Worm (Caenorhabditis elegans) whole organism, L3 larva: ENCODE data around the gene F01E11.18.
A peak's percentile ranks its signal among the peaks of the same experiment; 100 is the strongest.

Experiments used
- R02D3.7 ChIP-seq: fragments of 150-350 bp; optimal IDR thresholded peaks from 2 replicates; lab custom pipeline; 2014; ENCODE audit warnings: missing biosample characterization, missing genetic modification characterization
- ZK546.5 ChIP-seq: sonication (generic microtip); optimal IDR thresholded peaks from 2 replicates; lab custom pipeline; 2017; ENCODE audit warnings: missing biosample characterization, missing genetic modification characterization
- aly-2 ChIP-seq: fragments of 150-350 bp; optimal IDR thresholded peaks from 2 replicates; lab custom pipeline; 2014; ENCODE audit warnings: missing biosample characterization, missing genetic modification characterization
- ama-1 ChIP-seq: fragments of 150-350 bp; optimal IDR thresholded peaks from 2 replicates; lab custom pipeline; 2018
- ceh-16 ChIP-seq: sonication (generic microtip); optimal IDR thresholded peaks from 2 replicates; lab custom pipeline; 2017; ENCODE audit warnings: missing biosample characterization, missing genetic modification characterization
- ceh-28 ChIP-seq: fragments of 150-350 bp; optimal IDR thresholded peaks from 2 replicates; lab custom pipeline; 2014; ENCODE audit warnings: missing biosample characterization, missing genetic modification reagents, missing genetic modification characterization
- ceh-82 ChIP-seq: fragments of 150-350 bp; optimal IDR thresholded peaks from 2 replicates; lab custom pipeline; 2014; ENCODE audit warnings: missing biosample characterization, missing genetic modification characterization
- egl-27 ChIP-seq: sonication (generic microtip); optimal IDR thresholded peaks from 4 replicates; lab custom pipeline; 2017; ENCODE audit warnings: missing biosample characterization, missing genetic modification reagents, missing genetic modification characterization
- egl-5 ChIP-seq: fragments of 150-350 bp; optimal IDR thresholded peaks from 2 replicates; lab custom pipeline; 2017; ENCODE audit warnings: missing biosample characterization, missing genetic modification reagents, missing genetic modification characterization, inconsistent platforms
- elt-1 ChIP-seq: fragments of 150-350 bp; optimal IDR thresholded peaks from 2 replicates; lab custom pipeline; 2014; ENCODE audit warnings: missing biosample characterization, missing genetic modification characterization
- elt-2 ChIP-seq: sonication (generic microtip); optimal IDR thresholded peaks from 2 replicates; lab custom pipeline; 2016; ENCODE audit warnings: missing genetic modification reagents, mild to moderate bottlenecking, missing genetic modification characterization, missing compliant biosample characterization
- elt-3 ChIP-seq, 3 experiments: fragments of 150-350 bp in 1 of 3; sonication (generic microtip) in 2 of 3; optimal IDR thresholded peaks; 2 replicates in 2 of 3; 4 replicates in 1 of 3; lab custom pipeline; 2014 to 2017; ENCODE audit warnings: missing biosample characterization in 3 of 3, missing genetic modification characterization in 3 of 3
- fkh-10 ChIP-seq: sonication (generic microtip); optimal IDR thresholded peaks from 2 replicates; lab custom pipeline; 2017; ENCODE audit warnings: missing biosample characterization, missing genetic modification reagents, missing genetic modification characterization
- fkh-2 ChIP-seq: fragments of 150-350 bp; optimal IDR thresholded peaks from 2 replicates; lab custom pipeline; 2014; ENCODE audit warnings: missing biosample characterization, missing genetic modification reagents, missing genetic modification characterization
- fos-1 ChIP-seq: fragments of 150-350 bp; optimal IDR thresholded peaks from 2 replicates; lab custom pipeline; 2014; ENCODE audit warnings: missing biosample characterization, missing genetic modification characterization
- jun-1 ChIP-seq: fragments of 150-350 bp; optimal IDR thresholded peaks from 2 replicates; lab custom pipeline; 2014; ENCODE audit warnings: missing biosample characterization, missing genetic modification reagents, missing genetic modification characterization
- lin-15B ChIP-seq: fragments of 150-350 bp; optimal IDR thresholded peaks from 2 replicates; lab custom pipeline; 2014; ENCODE audit warnings: missing biosample characterization, missing genetic modification characterization
- lin-39 ChIP-seq: fragments of 150-350 bp; optimal IDR thresholded peaks from 2 replicates; lab custom pipeline; 2018; ENCODE audit warnings: missing biosample characterization, missing genetic modification reagents, missing genetic modification characterization
- lsy-12 ChIP-seq: sonication (generic microtip); optimal IDR thresholded peaks from 2 replicates; lab custom pipeline; 2016; ENCODE audit warnings: mild to moderate bottlenecking, missing genetic modification characterization, missing compliant biosample characterization
- mdl-1 ChIP-seq: fragments of 150-350 bp; optimal IDR thresholded peaks from 2 replicates; lab custom pipeline; 2014; ENCODE audit warnings: missing biosample characterization, missing genetic modification characterization
- mml-1 ChIP-seq: fragments of 150-350 bp; sonication (generic microtip); optimal IDR thresholded peaks from 3 replicates; lab custom pipeline; 2014; ENCODE audit warnings: missing biosample characterization, missing genetic modification characterization
- nfya-1 ChIP-seq: sonication (generic microtip); optimal IDR thresholded peaks from 2 replicates; lab custom pipeline; 2017; ENCODE audit warnings: missing genetic modification characterization, mild to moderate bottlenecking, missing compliant biosample characterization, antibody characterized with exemption, moderate library complexity; ENCODE audit not compliant: insufficient read depth
- nhr-12 ChIP-seq: fragments of 150-350 bp; optimal IDR thresholded peaks from 2 replicates; lab custom pipeline; 2014; ENCODE audit warnings: missing biosample characterization, missing genetic modification characterization
- nhr-23 ChIP-seq: fragments of 150-350 bp; optimal IDR thresholded peaks from 2 replicates; lab custom pipeline; 2014; ENCODE audit warnings: missing biosample characterization, missing genetic modification reagents, missing genetic modification characterization
- nhr-237 ChIP-seq: fragments of 150-350 bp; optimal IDR thresholded peaks from 2 replicates; lab custom pipeline; 2014; ENCODE audit warnings: missing biosample characterization, missing genetic modification characterization
- nhr-28 ChIP-seq: fragments of 150-350 bp; optimal IDR thresholded peaks from 2 replicates; lab custom pipeline; 2014; ENCODE audit warnings: missing biosample characterization, missing genetic modification characterization
- nhr-43 ChIP-seq: sonication (generic microtip); optimal IDR thresholded peaks from 2 replicates; lab custom pipeline; 2016; ENCODE audit warnings: mild to moderate bottlenecking, missing genetic modification characterization, missing compliant biosample characterization; ENCODE audit not compliant: poor library complexity, severe bottlenecking
- nhr-67 ChIP-seq: fragments of 150-350 bp; optimal IDR thresholded peaks from 2 replicates; lab custom pipeline; 2014; ENCODE audit warnings: missing biosample characterization, missing genetic modification characterization
- nhr-76 ChIP-seq: fragments of 150-350 bp; sonication (generic microtip); optimal IDR thresholded peaks from 5 replicates; lab custom pipeline; 2014; ENCODE audit warnings: missing biosample characterization, missing genetic modification characterization
- pha-4 ChIP-seq: fragments of 150-350 bp; optimal IDR thresholded peaks from 2 replicates; lab custom pipeline; 2014; ENCODE audit warnings: missing biosample characterization, missing genetic modification reagents, missing genetic modification characterization
- pqm-1 ChIP-seq: fragments of 150-350 bp; optimal IDR thresholded peaks from 2 replicates; lab custom pipeline; 2017; ENCODE audit warnings: missing biosample characterization, missing genetic modification characterization, inconsistent platforms
- sea-2 ChIP-seq: fragments of 150-350 bp; sonication (generic microtip); optimal IDR thresholded peaks from 4 replicates; lab custom pipeline; 2014; ENCODE audit warnings: missing biosample characterization, missing genetic modification reagents, missing genetic modification characterization
- skn-1 ChIP-seq: fragments of 150-350 bp; optimal IDR thresholded peaks from 2 replicates; lab custom pipeline; 2014; ENCODE audit warnings: missing biosample characterization, missing genetic modification characterization
- snpc-4 ChIP-seq: fragments of 150-350 bp; optimal IDR thresholded peaks from 2 replicates; lab custom pipeline; 2014; ENCODE audit warnings: missing biosample characterization, missing genetic modification characterization
- unc-39 ChIP-seq: sonication (generic microtip); optimal IDR thresholded peaks from 4 replicates; lab custom pipeline; 2017; ENCODE audit warnings: missing biosample characterization, missing genetic modification characterization
- unc-62 ChIP-seq: fragments of 150-350 bp; sonication (generic microtip); optimal IDR thresholded peaks from 4 replicates; lab custom pipeline; 2014; ENCODE audit warnings: missing biosample characterization, missing genetic modification reagents, missing genetic modification characterization
- zag-1 ChIP-seq: fragments of 150-350 bp; optimal IDR thresholded peaks from 2 replicates; lab custom pipeline; 2014; ENCODE audit warnings: missing biosample characterization, missing genetic modification characterization
- ztf-11 ChIP-seq: fragments of 150-350 bp; optimal IDR thresholded peaks from 2 replicates; lab custom pipeline; 2014; ENCODE audit warnings: missing biosample characterization, missing genetic modification characterization

Gene F01E11.18

DNA sequence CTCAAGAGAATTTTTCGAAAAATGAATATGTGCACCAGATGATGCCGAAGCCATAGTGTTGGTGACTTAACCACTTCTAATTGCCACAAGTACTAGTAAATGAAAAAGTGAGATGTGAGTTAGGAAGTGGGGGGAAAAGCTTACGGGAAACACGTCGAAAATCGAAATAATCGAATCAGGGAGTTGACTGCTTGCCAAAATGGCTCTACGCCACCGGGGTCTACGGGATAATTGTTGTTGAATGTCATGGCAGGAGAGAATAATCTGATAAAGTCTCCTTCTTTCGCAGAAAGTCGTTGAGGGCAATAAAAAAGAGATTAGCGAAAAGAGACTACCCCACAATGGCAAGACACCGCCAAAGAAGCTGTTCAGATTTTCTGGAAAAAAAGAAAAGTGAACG, 25.6 kb upstream of the F01E11.18 start:
- TF ChIP-seq zag-1 (tag; lab: Kevin White, UChicago): no peak

DNA sequence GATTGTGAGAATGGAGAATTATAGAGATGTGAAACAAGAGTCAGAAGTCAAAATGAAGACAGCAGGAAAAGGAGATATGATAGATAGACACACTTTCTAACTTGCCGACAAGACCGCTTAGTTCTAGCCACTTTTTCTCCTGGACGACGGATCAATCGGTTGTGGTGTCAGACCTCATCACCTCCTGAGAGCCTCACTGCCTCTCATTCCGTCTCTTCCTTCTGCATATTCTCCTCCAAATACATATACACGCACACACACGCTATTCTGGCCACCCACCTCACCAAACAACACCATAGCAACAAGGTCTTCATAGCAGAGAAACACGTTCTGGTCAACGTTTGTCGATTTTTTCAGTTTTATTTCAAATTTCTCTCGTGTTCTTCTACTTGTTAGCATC, 22.4 kb upstream of the F01E11.18 start, which contains the start of gene F01E11.3:
TSS of gene F01E11.3 (plus strand) at position 301 of the 400 bp plus-strand sequence.
- TF ChIP-seq nhr-67 (tag; lab: Kevin White, UChicago): no peak
- TF ChIP-seq elt-1 (tag; lab: Kevin White, UChicago): no peak
- no peak for TF ChIP-seq ztf-11 (tag; lab: Kevin White, UChicago)
- TF ChIP-seq zag-1 (tag; lab: Kevin White, UChicago): no peak
- TF ChIP-seq ceh-16 (tag; lab: Kevin White, UChicago): no peak

DNA sequence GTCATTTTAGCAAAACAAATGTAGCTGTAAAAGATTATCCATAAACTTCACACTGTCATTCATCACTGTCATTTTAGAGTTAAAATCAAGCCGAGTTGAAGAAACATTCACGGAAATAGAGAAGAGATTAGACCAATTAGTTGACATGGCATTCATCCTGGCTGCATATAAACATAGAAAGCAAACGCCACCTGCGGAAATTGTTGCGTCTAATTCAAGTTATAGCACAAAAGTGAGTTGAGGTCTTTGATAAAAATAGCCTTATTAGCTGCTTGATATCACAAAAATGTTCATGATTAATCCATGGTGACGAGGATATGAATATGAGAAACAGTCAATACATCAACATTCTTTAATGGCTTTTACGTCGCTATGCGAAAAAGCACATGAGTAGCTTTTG, 20.9 kb upstream of the F01E11.18 start:
- TF ChIP-seq pha-4 (tag; lab: Kevin White, UChicago) (no peak), mdl-1 (no peak), elt-3 (tag; optimal IDR thresholded peaks at IDR 0.05; lab: Kevin White, UChicago) (no peak), lsy-12 (no peak), pqm-1 (tag; lab: Kevin White, UChicago) (no peak), sea-2 (no peak), nhr-43 (no peak), skn-1 (no peak), lin-39 (tag; lab: Kevin White, UChicago) (no peak), R02D3.7 (no peak), nfya-1 (no peak), unc-39 (no peak), elt-2 (tag; lab: Kevin White, UChicago) (no peak), fkh-10 (GFP tag; lab: Kevin White, UChicago) (no peak), ZK546.5 (tag; lab: Kevin White, UChicago) (no peak), ama-1 (lab: Kevin White, UChicago) (no peak), egl-5 (no peak)

DNA sequence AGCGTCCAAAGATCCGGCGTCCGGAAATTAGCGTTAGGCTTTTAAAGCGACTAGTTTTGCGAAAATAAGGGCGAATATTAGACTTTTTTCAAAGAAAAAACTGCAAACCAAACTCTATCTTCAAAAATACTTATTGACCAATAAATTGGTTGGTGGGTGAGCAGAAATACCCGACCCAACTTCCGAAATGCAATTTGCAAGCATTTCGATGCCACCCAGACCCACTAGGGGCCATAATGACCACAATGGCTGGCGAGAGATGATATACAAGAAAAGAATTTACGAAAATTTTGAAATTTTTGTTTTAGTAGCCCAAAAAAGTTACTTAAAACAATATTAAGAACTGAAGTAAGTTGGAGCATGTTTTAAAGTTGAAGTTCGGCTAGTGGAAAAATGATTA, 19.3 kb upstream of the F01E11.18 start:
- TF ChIP-seq pqm-1 (tag; lab: Kevin White, UChicago) (no peak), nhr-12 (tag; lab: Kevin White, UChicago) (no peak), ceh-28 (tag; lab: Kevin White, UChicago) (no peak), unc-62 (no peak), nhr-76 (no peak), ama-1 (lab: Kevin White, UChicago) (no peak), nhr-23 (no peak), aly-2 (no peak), skn-1 (no peak), elt-1 (tag; lab: Kevin White, UChicago) (no peak), ceh-82 (tag; lab: Kevin White, UChicago) (no peak), elt-2 (tag; lab: Kevin White, UChicago) (no peak)

DNA sequence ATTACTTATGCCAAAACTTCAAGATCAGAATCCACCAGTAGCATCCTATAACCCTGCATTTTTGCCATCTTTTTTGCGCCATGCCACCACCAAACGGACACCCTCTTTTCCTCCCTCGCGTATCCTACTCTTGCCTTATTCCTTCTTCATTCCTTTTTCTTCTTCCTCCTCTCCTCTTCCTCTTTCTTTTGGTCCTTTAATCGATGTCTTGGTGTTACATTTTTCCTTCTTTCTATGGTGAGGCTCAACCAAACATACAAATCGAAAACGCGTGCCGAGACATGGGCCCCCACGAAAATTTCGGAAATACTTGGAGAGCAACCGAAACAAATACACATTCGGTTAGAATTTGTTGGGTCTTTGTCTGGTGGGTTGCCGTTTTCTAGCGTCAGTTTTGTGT, 18.1 kb upstream of the F01E11.18 start:
- TF ChIP-seq nfya-1 (peak; percentile 39), zag-1 (tag; lab: Kevin White, UChicago) (no peak), nhr-23 (no peak), fkh-2 (tag; lab: Kevin White, UChicago) (no peak), jun-1 (tag; lab: Kevin White, UChicago) (no peak), nhr-28 (no peak), nhr-43 (no peak), lin-39 (tag; lab: Kevin White, UChicago) (peak; percentile 71)

DNA sequence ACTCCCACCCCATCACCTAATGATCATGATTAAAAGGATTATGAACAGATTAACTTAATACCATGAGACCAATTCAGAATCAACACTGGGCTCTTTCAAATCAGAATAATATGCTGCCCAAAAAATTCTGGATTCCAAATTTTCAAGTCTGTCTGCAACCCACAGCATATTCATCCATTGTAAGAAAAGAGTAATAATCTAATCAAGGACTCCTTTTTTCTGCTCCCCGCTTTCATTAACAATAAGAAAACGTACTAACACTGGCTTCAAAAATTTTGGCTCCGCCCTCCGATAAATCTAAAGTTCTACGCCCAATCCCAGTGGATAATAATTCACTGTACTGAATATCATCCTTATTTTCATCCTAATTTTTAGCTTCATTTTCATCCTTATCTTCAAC, 1.2 kb upstream of the F01E11.18 start:
- no peak for TF ChIP-seq elt-3 (tag; optimal IDR thresholded peaks at IDR 0.05; lab: Kevin White, UChicago)

DNA sequence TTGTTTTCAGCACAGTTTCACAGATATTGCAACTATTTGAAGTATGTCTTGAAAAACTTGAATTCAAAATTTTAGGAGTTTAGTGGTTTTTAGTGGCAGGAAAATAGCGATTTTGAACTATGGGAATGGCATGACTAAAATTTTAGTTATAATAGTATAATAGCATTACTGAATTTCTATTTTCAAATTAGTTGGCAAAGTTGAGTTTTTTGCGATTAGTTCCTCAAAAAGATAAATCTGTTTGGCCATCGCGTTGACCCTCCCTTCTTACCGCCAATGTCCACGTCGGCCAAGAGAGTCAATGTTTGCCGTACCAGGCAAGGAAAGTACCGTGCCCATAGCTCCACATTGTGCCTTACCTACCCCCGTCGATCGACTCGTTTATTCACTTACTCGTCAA, 2.0 kb downstream of the F01E11.18 start, which contains the start of gene ugt-57:
TSS of gene ugt-57 (plus strand) at position 301 of the 400 bp plus-strand sequence.
- TF ChIP-seq lin-15B (tag; lab: Kevin White, UChicago) (no peak), lsy-12 (no peak), ceh-28 (tag; lab: Kevin White, UChicago) (no peak), fos-1 (tag; lab: Kevin White, UChicago) (no peak), elt-2 (tag; lab: Kevin White, UChicago) (no peak), egl-27 (tag; lab: Kevin White, UChicago) (no peak), nhr-237 (no peak), R02D3.7 (no peak), mml-1 (tag; lab: Kevin White, UChicago) (no peak), nfya-1 (no peak), snpc-4 (tag; lab: Kevin White, UChicago) (no peak)
